Fruit fly (Drosophila melanogaster) whole organism, adult: ENCODE results near the gene Gale.
A peak's percentile ranks its signal among the peaks of the same experiment; 100 is the strongest.

Experiments used
- CG12768 ChIP-seq: fragments of 200-800 bp; sonication (Bioruptor generic); optimal IDR thresholded peaks from 2 replicates; lab custom pipeline; 2017; ENCODE audit warnings: missing biosample characterization, missing genetic modification characterization, mild to moderate bottlenecking, moderate library complexity, missing genetic modification reagents
- CG14711 ChIP-seq: fragments of 200-800 bp; sonication (Bioruptor generic); optimal IDR thresholded peaks from 2 replicates; lab custom pipeline; 2018; ENCODE audit warnings: missing biosample characterization, mild to moderate bottlenecking, missing genetic modification characterization, moderate library complexity
- CG5204 ChIP-seq: fragments of 200-800 bp; sonication (Bioruptor generic); optimal IDR thresholded peaks from 2 replicates; lab custom pipeline; 2016; ENCODE audit warnings: missing biosample characterization, missing genetic modification characterization
- CG7045 ChIP-seq: fragments of 200-800 bp; sonication (Bioruptor generic); optimal IDR thresholded peaks from 2 replicates; lab custom pipeline; 2017; ENCODE audit warnings: missing biosample characterization, mild to moderate bottlenecking, missing genetic modification characterization
- Mnt ChIP-seq: fragments of 200-800 bp; sonication (Bioruptor generic); optimal IDR thresholded peaks from 2 replicates; lab custom pipeline; 2016; ENCODE audit warnings: missing biosample characterization, mild to moderate bottlenecking, missing genetic modification characterization
- bab1 ChIP-seq: fragments of 200-800 bp; sonication (Bioruptor generic); optimal IDR thresholded peaks from 3 replicates; lab custom pipeline; 2019; ENCODE audit warnings: missing biosample characterization, mild to moderate bottlenecking, missing genetic modification characterization, moderate library complexity
- cic ChIP-seq: fragments of 200-800 bp; sonication (Bioruptor generic); optimal IDR thresholded peaks from 2 replicates; lab custom pipeline; 2017; ENCODE audit warnings: missing biosample characterization, mild to moderate bottlenecking, missing genetic modification characterization, moderate library complexity
- cnc ChIP-seq, 2 experiments: fragments of >200 bp; optimal IDR thresholded peaks; 2 replicates each; lab custom pipeline; 2017
- kay ChIP-seq: fragments of 200-800 bp; sonication (Bioruptor generic); peaks from one replicate; lab custom pipeline; 2016; ENCODE audit warnings: missing biosample characterization, missing genetic modification characterization, borderline replicate concordance
- ovo ChIP-seq: fragments of 200-800 bp; sonication (Bioruptor generic); optimal IDR thresholded peaks from 2 replicates; lab custom pipeline; 2016; ENCODE audit warnings: missing biosample characterization, missing genetic modification characterization
- tj ChIP-seq: fragments of 200-800 bp; sonication (Bioruptor generic); optimal IDR thresholded peaks from 3 replicates; lab custom pipeline; 2017; ENCODE audit warnings: missing biosample characterization, mild to moderate bottlenecking, missing genetic modification characterization, moderate library complexity
- toe ChIP-seq: fragments of 200-800 bp; sonication (Bioruptor generic); optimal IDR thresholded peaks from 2 replicates; lab custom pipeline; 2016; ENCODE audit warnings: missing biosample characterization, missing genetic modification characterization

DNA sequence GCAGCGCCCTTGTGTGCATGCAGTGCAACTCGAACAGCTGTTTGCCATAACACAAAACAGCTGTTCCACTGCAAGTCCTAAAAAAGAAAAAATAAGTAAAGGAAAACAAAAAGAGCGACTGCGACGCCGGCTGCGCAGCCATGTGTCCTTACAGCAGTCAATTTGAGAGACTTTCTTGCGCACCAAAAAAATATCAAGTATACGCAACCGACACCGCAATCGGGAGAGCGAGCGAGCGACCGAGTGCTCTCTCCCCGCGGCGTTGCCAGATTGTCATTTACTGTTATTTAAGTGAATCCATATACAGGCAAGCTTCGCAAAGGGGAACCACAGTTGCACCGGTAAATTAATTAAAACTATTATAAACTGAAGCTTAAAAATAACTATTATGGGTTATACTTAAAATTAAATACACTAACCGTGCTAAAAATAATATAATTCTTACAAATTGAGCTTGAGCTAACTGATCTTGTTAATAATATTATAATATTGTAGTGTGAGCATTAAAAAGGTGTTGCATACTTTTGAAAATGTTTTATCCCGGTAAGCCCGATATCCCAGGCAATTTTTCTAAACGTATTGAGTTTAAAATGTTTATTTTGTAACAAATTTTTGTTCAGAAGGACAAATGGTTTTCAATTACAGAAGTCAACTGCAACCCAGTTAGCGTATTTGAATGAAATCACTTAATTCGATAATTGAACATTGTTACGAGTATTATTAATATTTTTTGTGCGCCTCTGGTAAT lies 18.3 kb upstream of the Gale start:
- TF ChIP-seq ovo (GFP tag; lab: Kevin White, UChicago) (peak; percentile 37), CG12768 (GFP tag; lab: Kevin White, UChicago) (no peak), toe (GFP tag; lab: Kevin White, UChicago) (peak; percentile 55), CG5204 (GFP tag; lab: Kevin White, UChicago) (peak; percentile 72), CG14711 (tag; lab: Kevin White, UChicago) (no peak), kay (GFP tag; lab: Kevin White, UChicago) (peak; percentile 76), cic (GFP tag; lab: Kevin White, UChicago) (peak; percentile 7), tj (no peak), bab1 (GFP tag; lab: Kevin White, UChicago) (no peak), cnc (optimal IDR thresholded peaks at IDR 0.05; lab: Kevin White, UChicago) (no peak), CG7045 (GFP tag; lab: Kevin White, UChicago) (peak; percentile 18), Mnt (GFP tag; lab: Kevin White, UChicago) (peak; percentile 26)
